Fruit fly (Drosophila melanogaster) whole organism, prepupa: ENCODE measurements around the gene CG15144.

Experiments used
- Blimp-1 ChIP-seq: fragments of 200-800 bp; sonication (Bioruptor generic); optimal IDR thresholded peaks from 3 replicates; lab custom pipeline; 2017; ENCODE audit warnings: missing biosample characterization, missing genetic modification characterization, mild to moderate bottlenecking, moderate library complexity, missing genetic modification reagents
- CG10669 ChIP-seq: fragments of 200-800 bp; sonication (Bioruptor generic); optimal IDR thresholded peaks from 3 replicates; lab custom pipeline; 2018; ENCODE audit warnings: missing biosample characterization, mild to moderate bottlenecking, missing genetic modification characterization, moderate library complexity
- CG11762 ChIP-seq: fragments of 200-800 bp; sonication (Bioruptor generic); optimal IDR thresholded peaks from 3 replicates; lab custom pipeline; 2016; ENCODE audit warnings: missing biosample characterization, missing genetic modification characterization; ENCODE audit not compliant: insufficient read depth
- CG11902 ChIP-seq: fragments of 200-800 bp; sonication (Bioruptor generic); optimal IDR thresholded peaks from 3 replicates; lab custom pipeline; 2016; ENCODE audit warnings: missing biosample characterization, missing genetic modification characterization
- CG1621 ChIP-seq: fragments of 200-800 bp; sonication (Bioruptor generic); optimal IDR thresholded peaks from 3 replicates; lab custom pipeline; 2018; ENCODE audit warnings: missing biosample characterization, mild to moderate bottlenecking, missing genetic modification characterization
- CG16779 ChIP-seq: fragments of 200-800 bp; sonication (Bioruptor generic); optimal IDR thresholded peaks from 3 replicates; lab custom pipeline; 2017; ENCODE audit warnings: missing biosample characterization, mild to moderate bottlenecking, missing genetic modification characterization
- CG31627 ChIP-seq: fragments of 200-800 bp; sonication (Bioruptor generic); optimal IDR thresholded peaks from 3 replicates; lab custom pipeline; 2016; ENCODE audit warnings: missing biosample characterization, missing genetic modification characterization
- CG32006 ChIP-seq: fragments of 200-800 bp; sonication (Bioruptor generic); optimal IDR thresholded peaks from 3 replicates; lab custom pipeline; 2017; ENCODE audit warnings: missing biosample characterization, mild to moderate bottlenecking, missing genetic modification characterization
- CG34406 ChIP-seq: fragments of 200-800 bp; sonication (Bioruptor generic); optimal IDR thresholded peaks from 3 replicates; lab custom pipeline; 2016; ENCODE audit warnings: missing biosample characterization, missing genetic modification characterization
- CG3919 ChIP-seq: fragments of 200-800 bp; sonication (Bioruptor generic); optimal IDR thresholded peaks from 3 replicates; lab custom pipeline; 2016; ENCODE audit warnings: missing biosample characterization, missing genetic modification characterization
- CG4318 ChIP-seq: fragments of 200-800 bp; sonication (Bioruptor generic); optimal IDR thresholded peaks from 3 replicates; lab custom pipeline; 2017; ENCODE audit warnings: missing biosample characterization, mild to moderate bottlenecking, missing genetic modification characterization
- CG6163 ChIP-seq: fragments of 200-800 bp; sonication (Bioruptor generic); IDR thresholded peaks from 3 replicates; pipeline ENCODE4 v1.3.6; 2022; ENCODE audit warnings: missing biosample characterization, missing genetic modification characterization
- CG6792 ChIP-seq: fragments of 200-800 bp; sonication (Bioruptor generic); optimal IDR thresholded peaks from 3 replicates; lab custom pipeline; 2016; ENCODE audit warnings: missing biosample characterization, missing genetic modification characterization
- CG8119 ChIP-seq: fragments of 200-800 bp; sonication (Bioruptor generic); IDR thresholded peaks from 3 replicates; pipeline ENCODE4 v1.3.6; 2022; ENCODE audit warnings: missing biosample characterization, missing genetic modification characterization
- CG9139 ChIP-seq: fragments of 200-800 bp; sonication (Bioruptor generic); optimal IDR thresholded peaks from 3 replicates; lab custom pipeline; 2017; ENCODE audit warnings: missing biosample characterization, mild to moderate bottlenecking, missing genetic modification characterization
- Eip75B ChIP-seq: fragments of 200-800 bp; sonication (Bioruptor generic); optimal IDR thresholded peaks from 3 replicates; lab custom pipeline; 2016; ENCODE audit warnings: missing biosample characterization, missing genetic modification characterization
- Eip78C ChIP-seq: fragments of 200-800 bp; sonication (Bioruptor generic); peaks from one replicate; lab custom pipeline; 2016; ENCODE audit warnings: missing biosample characterization, missing genetic modification characterization
- Eip93F ChIP-seq: fragments of 200-800 bp; sonication (Bioruptor generic); optimal IDR thresholded peaks from 2 replicates; lab custom pipeline; 2016; ENCODE audit warnings: missing biosample characterization, mild to moderate bottlenecking, missing genetic modification characterization
- Ets96B ChIP-seq: fragments of 200-800 bp; optimal IDR thresholded peaks from 2 replicates; lab custom pipeline; 2019; ENCODE audit warnings: missing biosample characterization, mild to moderate bottlenecking, missing genetic modification characterization, moderate library complexity
- Gug ChIP-seq: fragments of 200-800 bp; sonication (Bioruptor generic); IDR thresholded peaks from 2 replicates; pipeline ENCODE4 v1.3.6; 2022; ENCODE audit warnings: missing biosample characterization, missing genetic modification characterization
- Hr38 ChIP-seq: sonication (Bioruptor generic); optimal IDR thresholded peaks from 2 replicates; lab custom pipeline; 2016; ENCODE audit warnings: missing biosample characterization, missing genetic modification characterization
- Hr39 ChIP-seq: fragments of 200-800 bp; sonication (Bioruptor generic); optimal IDR thresholded peaks from 2 replicates; lab custom pipeline; 2016; ENCODE audit warnings: missing biosample characterization, missing genetic modification characterization
- Lpt ChIP-seq: fragments of 200-800 bp; sonication (Bioruptor generic); optimal IDR thresholded peaks from 3 replicates; lab custom pipeline; 2016; ENCODE audit warnings: missing biosample characterization, missing genetic modification characterization
- Met ChIP-seq: fragments of 200-800 bp; sonication (Bioruptor generic); optimal IDR thresholded peaks from 3 replicates; lab custom pipeline; 2016; ENCODE audit warnings: missing biosample characterization, missing genetic modification characterization
- Sox102F ChIP-seq: fragments of 200-800 bp; sonication (Bioruptor generic); optimal IDR thresholded peaks from 2 replicates; lab custom pipeline; 2016; ENCODE audit warnings: missing biosample characterization, mild to moderate bottlenecking, missing genetic modification characterization
- Sox14 ChIP-seq: fragments of 200-800 bp; sonication (Bioruptor generic); optimal IDR thresholded peaks from 3 replicates; lab custom pipeline; 2016; ENCODE audit warnings: missing biosample characterization, missing genetic modification characterization
- Sox15 ChIP-seq: fragments of 200-800 bp; sonication (Bioruptor generic); optimal IDR thresholded peaks from 3 replicates; lab custom pipeline; 2016; ENCODE audit warnings: missing biosample characterization, missing genetic modification characterization
- achi ChIP-seq: fragments of 200-800 bp; sonication (Bioruptor generic); optimal IDR thresholded peaks from 3 replicates; lab custom pipeline; 2016; ENCODE audit warnings: missing biosample characterization, missing genetic modification characterization
- cyc ChIP-seq: fragments of 200-800 bp; sonication (Bioruptor generic); optimal IDR thresholded peaks from 3 replicates; lab custom pipeline; 2016; ENCODE audit warnings: missing biosample characterization, missing genetic modification characterization
- dac ChIP-seq: fragments of 200-800 bp; sonication (Bioruptor generic); optimal IDR thresholded peaks from 2 replicates; lab custom pipeline; 2017; ENCODE audit warnings: missing biosample characterization, mild to moderate bottlenecking, missing genetic modification characterization
- dsx ChIP-seq: fragments of 200-800 bp; optimal IDR thresholded peaks from 3 replicates; lab custom pipeline; 2019; ENCODE audit warnings: missing biosample characterization, mild to moderate bottlenecking, missing genetic modification characterization, moderate library complexity; ENCODE audit not compliant: poor library complexity, severe bottlenecking
- fd59A ChIP-seq: fragments of 200-800 bp; sonication (Bioruptor generic); optimal IDR thresholded peaks from 2 replicates; lab custom pipeline; 2017; ENCODE audit warnings: missing biosample characterization, mild to moderate bottlenecking, missing genetic modification characterization, missing genetic modification reagents
- fd85E ChIP-seq: fragments of 200-800 bp; sonication (Bioruptor generic); optimal IDR thresholded peaks from 3 replicates; lab custom pipeline; 2016; ENCODE audit warnings: missing biosample characterization, missing genetic modification characterization
- lz ChIP-seq: fragments of 200-800 bp; sonication (Bioruptor generic); optimal IDR thresholded peaks from 3 replicates; lab custom pipeline; 2016; ENCODE audit warnings: missing biosample characterization, missing genetic modification characterization
- net ChIP-seq: fragments of 200-800 bp; sonication (Bioruptor generic); optimal IDR thresholded peaks from 3 replicates; lab custom pipeline; 2016; ENCODE audit warnings: missing biosample characterization, missing genetic modification characterization
- pdm3 ChIP-seq: fragments of 200-800 bp; sonication (Bioruptor generic); optimal IDR thresholded peaks from 3 replicates; lab custom pipeline; 2016; ENCODE audit warnings: missing biosample characterization, missing genetic modification characterization
- ss ChIP-seq, 2 experiments: fragments of 200-800 bp; sonication (Bioruptor generic); optimal IDR thresholded peaks; 2 replicates in 1 of 2; 3 replicates in 1 of 2; lab custom pipeline; 2017 to 2018; ENCODE audit warnings: mild to moderate bottlenecking in 2 of 2, missing biosample characterization in 2 of 2, missing genetic modification characterization in 2 of 2, moderate library complexity in 1 of 2
- topi ChIP-seq: fragments of 200-800 bp; sonication (Bioruptor generic); optimal IDR thresholded peaks from 3 replicates; lab custom pipeline; 2016; ENCODE audit warnings: missing biosample characterization, missing genetic modification characterization
- vri ChIP-seq: fragments of 200-800 bp; sonication (Bioruptor generic); optimal IDR thresholded peaks from 3 replicates; lab custom pipeline; 2016; ENCODE audit warnings: missing biosample characterization, mild to moderate bottlenecking, missing genetic modification characterization

CG15144 gene

dm6 chr2L:17500946-17501451, 27.9 kb downstream of the CG15144 start, which contains the start of the genes mEFTs and Dhc36C:
Gene mEFTs, minus strand, starts transcription at chr2L:17501106.
Gene Dhc36C, plus strand, starts transcription at chr2L:17501401.
- TF ChIP-seq cyc (GFP tag; lab: Kevin White, UChicago) (no peak), achi (peak; percentile 96)
- TF ChIP-seq, all 60 proteins: peak for 1

dm6 chr2L:17498721-17499120, 30.2 kb downstream of the CG15144 start, which contains the start of gene CG15142:
Gene CG15142, minus strand, starts transcription at chr2L:17498821.
- TF ChIP-seq Lpt (GFP tag; lab: Kevin White, UChicago) (no peak), CG10669 (GFP tag; lab: Kevin White, UChicago) (no peak), lz (GFP tag; lab: Kevin White, UChicago) (no peak), dsx (no peak), Ets96B (no peak), Sox15 (GFP tag; lab: Kevin White, UChicago) (no peak), Gug (GFP tag; lab: Robert Waterston, UW) (no peak), CG8119 (no peak), CG16779 (tag; lab: Kevin White, UChicago) (no peak), CG3919 (no peak), CG9139 (GFP tag; lab: Kevin White, UChicago) (no peak), ss (GFP tag; optimal IDR thresholded peaks at IDR 0.05; lab: Kevin White, UChicago) (no peak), cyc (GFP tag; lab: Kevin White, UChicago) (no peak), topi (no peak), CG6792 (GFP tag; lab: Kevin White, UChicago) (no peak), CG6163 (GFP tag; lab: Robert Waterston, UW) (no peak), CG1621 (tag; lab: Kevin White, UChicago) (no peak), Sox14 (no peak), Eip75B (no peak), vri (no peak)
- TF ChIP-seq, all 60 proteins: peak for 0

- TF ChIP-seq Sox102F (GFP tag; lab: Kevin White, UChicago) (no peak), Sox14 (peak; percentile 7), CG32006 (GFP tag; lab: Kevin White, UChicago) (peak; percentile 41), CG4318 (no peak), Met (peak; percentile 25), CG31627 (GFP tag; lab: Kevin White, UChicago) (peak; percentile 9), net (peak; percentile 9), CG11902 (GFP tag; lab: Kevin White, UChicago) (no peak), Eip78C (GFP tag; lab: Kevin White, UChicago) (peak; percentile 20), fd85E (GFP tag; lab: Kevin White, UChicago) (no peak), Hr39 (GFP tag; lab: Kevin White, UChicago) (peak; percentile 26), CG34406 (no peak)
These were observed 31.8 kb downstream of the CG15144 start, which contains the start of gene qua for dm6 chr2L:17497108-17497507. Gene qua, minus strand, starts transcription at chr2L:17497208.

dm6 chr2L:17495759-17496158, 33.2 kb downstream of the CG15144 start:
- TF ChIP-seq fd59A (no peak), CG6163 (GFP tag; lab: Robert Waterston, UW) (no peak), ss (GFP tag; optimal IDR thresholded peaks at IDR 0.05; lab: Kevin White, UChicago) (no peak), Eip75B (no peak), dac (GFP tag; lab: Kevin White, UChicago) (no peak), Met (no peak), Eip93F (no peak), pdm3 (GFP tag; lab: Kevin White, UChicago) (no peak), Blimp-1 (GFP tag; lab: Kevin White, UChicago) (no peak), CG11762 (no peak), fd85E (GFP tag; lab: Kevin White, UChicago) (no peak), Hr38 (GFP tag; lab: Kevin White, UChicago) (no peak), CG3919 (no peak), Sox102F (GFP tag; lab: Kevin White, UChicago) (no peak), cyc (GFP tag; lab: Kevin White, UChicago) (no peak), net (no peak), Eip78C (GFP tag; lab: Kevin White, UChicago) (no peak)
- TF ChIP-seq, all 60 proteins: peak for 0
